Fruit fly (Drosophila melanogaster) Kc167 (cell line): Measurements from ENCODE around the gene kat80.

ENCODE experiments used
- Sin3A ChIP-seq: fragments of >200 bp; optimal IDR thresholded peaks from 2 replicates; lab custom pipeline; 2018; ENCODE audit warnings: missing external identifiers
- h ChIP-seq: fragments of >200 bp; optimal IDR thresholded peaks from 3 replicates; lab custom pipeline; 2018; ENCODE audit warnings: missing external identifiers
- insv ChIP-seq: fragments of >200 bp; optimal IDR thresholded peaks from 3 replicates; lab custom pipeline; 2018; ENCODE audit warnings: missing external identifiers
- ttk ChIP-seq: sonication (Bioruptor generic); optimal IDR thresholded peaks from 2 replicates; lab custom pipeline; 2017; ENCODE audit warnings: missing external identifiers

DNA sequence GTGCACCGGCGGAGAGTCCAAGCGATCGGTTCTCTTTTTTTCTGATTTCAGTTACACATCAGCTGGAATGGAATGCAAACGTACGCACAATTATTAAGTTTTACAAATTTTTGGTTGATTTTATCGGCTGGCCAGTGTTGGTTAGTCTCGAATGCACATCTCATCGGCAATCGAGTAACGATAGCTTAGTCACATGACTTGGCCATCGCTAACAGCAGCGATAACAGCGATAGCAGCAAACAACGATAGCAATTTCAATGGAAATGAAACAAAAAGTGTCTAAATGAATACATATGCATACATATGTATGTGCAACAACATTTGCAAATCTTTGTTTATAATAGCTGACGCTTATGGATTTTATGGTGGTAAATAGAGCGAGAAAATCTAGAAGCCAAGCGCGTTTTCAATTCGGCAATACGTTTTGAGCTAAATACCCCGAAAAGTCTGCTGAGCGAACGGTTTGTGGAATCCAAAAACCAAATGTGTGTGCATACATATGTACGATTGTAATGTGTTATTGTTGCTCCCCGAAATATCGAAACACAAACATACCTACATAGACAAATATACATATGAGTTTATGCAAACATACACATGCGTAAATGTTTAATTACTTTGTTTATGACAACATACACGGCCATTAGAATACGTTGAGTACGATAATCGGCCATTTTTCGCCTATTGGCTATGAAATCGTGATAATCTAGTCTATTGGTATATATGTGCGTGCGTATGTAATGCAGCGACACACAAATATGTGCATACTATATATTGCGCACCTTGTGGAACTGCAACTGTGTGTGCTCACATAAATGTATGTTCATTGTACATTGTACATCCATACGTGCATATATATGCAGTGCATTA, 20.7 kb upstream of the kat80 start, which contains the start of gene CG3632:
- TF ChIP-seq h (lab: Kevin White, UChicago) (no peak), ttk (lab: Kevin White, UChicago) (no peak), Sin3A (lab: Kevin White, UChicago) (no peak), insv (lab: Kevin White, UChicago) (no peak)
